Fruit fly (Drosophila melanogaster) whole organism, embryonic: Measurements from ENCODE around the gene CG1628.

ENCODE experiments used
- D19B ChIP-seq: fragments of 200-800 bp; sonication (Bioruptor generic); optimal IDR thresholded peaks from 2 replicates; lab custom pipeline; 2017; ENCODE audit warnings: missing biosample characterization, mild to moderate bottlenecking, missing genetic modification characterization
- Dbx ChIP-seq: fragments of 200-800 bp; sonication (Bioruptor generic); IDR thresholded peaks from 3 replicates; pipeline ENCODE4 v1.3.6; 2022; ENCODE audit warnings: missing biosample characterization, missing genetic modification characterization
- Dref ChIP-seq: fragments of 200-800 bp; sonication (Bioruptor generic); IDR thresholded peaks from 2 replicates; pipeline ENCODE4 v1.3.6; 2022; ENCODE audit warnings: missing biosample characterization, missing genetic modification characterization

DNA sequence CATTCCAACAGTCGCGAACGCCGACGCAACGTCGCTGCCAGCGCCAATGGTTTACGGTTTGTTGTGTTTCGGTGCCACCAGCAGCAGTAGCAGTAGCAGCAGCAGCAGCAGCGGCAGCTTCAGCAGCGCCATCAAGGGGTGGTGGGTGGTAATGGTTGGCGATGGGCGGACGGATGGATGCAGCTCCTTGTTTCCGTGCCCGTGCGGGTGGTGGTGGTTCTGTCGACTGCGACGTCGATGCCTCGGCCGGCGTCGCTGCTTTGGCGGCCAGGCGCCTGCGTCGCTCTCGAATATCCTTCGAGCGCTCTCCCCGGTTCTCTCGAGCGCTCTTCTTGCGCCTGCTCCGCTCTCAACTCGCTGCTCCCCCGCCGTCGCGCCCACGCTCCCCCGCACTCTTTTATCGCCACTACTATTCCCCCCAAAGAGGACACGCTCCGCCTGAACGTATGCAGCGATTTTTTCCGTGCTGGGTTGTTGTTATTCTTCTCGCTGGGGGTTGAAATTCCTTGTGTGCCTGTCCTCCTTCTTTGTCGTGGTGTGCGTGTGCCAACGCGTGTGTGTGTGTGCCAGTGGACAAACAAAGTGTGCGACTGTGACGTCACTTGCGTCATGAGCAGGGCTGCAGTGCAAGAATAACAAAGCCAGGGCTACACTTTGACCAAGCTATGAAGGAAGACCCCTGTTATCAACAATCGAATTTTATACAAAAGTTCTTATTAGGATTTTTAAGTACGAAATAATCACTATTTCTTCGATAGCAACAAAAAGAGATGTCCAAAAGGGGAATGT is 18.9 kb upstream of the CG1628 start:
- no peak for TF ChIP-seq Dbx
- TF ChIP-seq Dref (GFP tag; lab: Robert Waterston, UW) = no peak
- no peak for TF ChIP-seq D19B (GFP tag; lab: Kevin White, UChicago)
